Worm (Caenorhabditis elegans): ENCODE measurements around the gene romo-1.

DNA sequence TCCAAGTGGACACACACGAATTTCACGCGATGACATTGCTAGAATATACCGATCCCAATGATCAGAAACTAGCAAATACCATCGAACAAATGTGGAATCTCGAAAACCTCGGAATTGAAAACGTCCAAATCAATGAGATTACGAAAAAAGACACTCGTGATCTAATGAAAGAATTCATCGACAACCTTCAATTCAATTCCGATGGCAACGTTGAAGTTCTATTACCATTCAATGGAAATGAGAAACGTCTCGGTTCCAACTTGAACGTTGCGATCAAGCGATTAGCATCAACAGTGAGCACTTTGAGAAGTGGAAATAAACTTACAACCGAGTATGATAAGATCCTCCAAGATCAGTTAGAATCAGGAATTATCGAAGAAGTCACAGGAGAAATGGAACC lies 17.6 kb upstream of the romo-1 start:
- TF ChIP-seq sea-2 (GFP tag; IDR thresholded peaks at IDR 0.05), result no peak
- TF ChIP-seq nhr-90 (tag; optimal IDR thresholded peaks at IDR 0.05), result no peak
- TF ChIP-seq hlh-26 (GFP tag; conservative IDR thresholded peaks at IDR 0.05), result no peak
- TF ChIP-seq lag-1 (GFP tag; IDR thresholded peaks at IDR 0.05), result no peak
- no peak for TF ChIP-seq madf-10 (tag; optimal IDR thresholded peaks at IDR 0.05)
- TF ChIP-seq unc-62 (GFP tag; optimal IDR thresholded peaks at IDR 0.05), result no peak
- no peak for TF ChIP-seq ceh-100 (GFP tag; IDR thresholded peaks at IDR 0.05)

All from whole organism, young adult.